Fruit fly (Drosophila melanogaster): ENCODE measurements around the gene CG31538.

CG31538 gene

dm6 chr3R:5249308-5249707, 28.3 kb downstream of the CG31538 start:
- no peak for TF ChIP-seq CG32121 (GFP tag; IDR thresholded peaks at IDR 0.05)

dm6 chr3R:5246950-5247349, 30.7 kb downstream of the CG31538 start:
- TF ChIP-seq CG17806 (tag; optimal IDR thresholded peaks at IDR 0.05) (no peak), CG13204 (GFP tag; optimal IDR thresholded peaks at IDR 0.05) (peak; percentile 2), CG9948 (tag; optimal IDR thresholded peaks at IDR 0.05) (no peak), EcR (GFP tag; optimal IDR thresholded peaks at IDR 0.05) (peak; percentile 85), CG34367 (tag; optimal IDR thresholded peaks at IDR 0.05) (no peak), Pif1A (GFP tag; optimal IDR thresholded peaks at IDR 0.05) (no peak), CG14655 (GFP tag; optimal IDR thresholded peaks at IDR 0.05) (no peak), rn (GFP tag; IDR thresholded peaks at IDR 0.05) (no peak), CG12605 (GFP tag; IDR thresholded peaks at IDR 0.05) (no peak), CG10348 (GFP tag; IDR thresholded peaks at IDR 0.05) (no peak), D1 (tag; optimal IDR thresholded peaks at IDR 0.05) (no peak), CG8159 (tag; optimal IDR thresholded peaks at IDR 0.05) (no peak), gl (tag; optimal IDR thresholded peaks at IDR 0.05) (no peak)

- TF ChIP-seq CG14655 (GFP tag; optimal IDR thresholded peaks at IDR 0.05) (no peak), CG9948 (tag; optimal IDR thresholded peaks at IDR 0.05) (no peak), CG13204 (GFP tag; optimal IDR thresholded peaks at IDR 0.05) (no peak), gl (tag; optimal IDR thresholded peaks at IDR 0.05) (no peak), Pif1A (GFP tag; optimal IDR thresholded peaks at IDR 0.05) (no peak), CG8301 (tag; optimal IDR thresholded peaks at IDR 0.05) (no peak), EcR (GFP tag; optimal IDR thresholded peaks at IDR 0.05) (no peak), CG8159 (tag; optimal IDR thresholded peaks at IDR 0.05) (no peak), CG34367 (tag; optimal IDR thresholded peaks at IDR 0.05) (no peak), D1 (tag; optimal IDR thresholded peaks at IDR 0.05) (no peak), fd96Ca (GFP tag; IDR thresholded peaks at IDR 0.05) (no peak)
Observed at dm6 chr3R:5240721-5241120, 36.9 kb downstream of the CG31538 start, which contains the start of gene CG33293. TSS of gene CG33293 (minus strand) at chr3R:5240735.

- TF ChIP-seq CG34367 (tag; optimal IDR thresholded peaks at IDR 0.05) (no peak), fd96Ca (GFP tag; IDR thresholded peaks at IDR 0.05) (no peak), CG10348 (GFP tag; IDR thresholded peaks at IDR 0.05) (no peak), EcR (GFP tag; optimal IDR thresholded peaks at IDR 0.05) (no peak)
Observed at dm6 chr3R:5237215-5237614, 40.4 kb downstream of the CG31538 start, which contains the start of gene rtp. TSS of gene rtp (minus strand) at chr3R:5237315.

- TF ChIP-seq fd96Ca (GFP tag; IDR thresholded peaks at IDR 0.05) (peak; percentile 60; the same call in 2 of the 3 replicates), CG15710 (tag; optimal IDR thresholded peaks at IDR 0.05) (peak; percentile 49), Ets98B (GFP tag; IDR thresholded peaks at IDR 0.05) (peak; percentile 29; the same call in 1 of the 2 replicates), CG17806 (tag; optimal IDR thresholded peaks at IDR 0.05) (peak; percentile 23), rn (GFP tag; IDR thresholded peaks at IDR 0.05) (peak; percentile 59; the same call in 1 of the 2 replicates), CG34367 (tag; optimal IDR thresholded peaks at IDR 0.05) (no peak), D1 (tag; optimal IDR thresholded peaks at IDR 0.05) (no peak), Pif1A (GFP tag; optimal IDR thresholded peaks at IDR 0.05) (no peak), CG4496 (GFP tag; IDR thresholded peaks at IDR 0.05) (peak; percentile 37; the same call in 1 of the 3 replicates), CG9948 (tag; optimal IDR thresholded peaks at IDR 0.05) (peak; percentile 2), CG8159 (tag; optimal IDR thresholded peaks at IDR 0.05) (peak; percentile 47), CG32121 (GFP tag; IDR thresholded peaks at IDR 0.05) (peak; percentile 25; the same call in 1 of the 2 replicates)
Observed at dm6 chr3R:5232197-5232607, 45.4 kb downstream of the CG31538 start, which contains the start of the genes Kat60 and Mms19. TSS of gene Kat60 (minus strand) at chr3R:5232209. TSS of gene Mms19 (plus strand) at chr3R:5232543.

dm6 chr3R:5231383-5232196, 46.0 kb downstream of the CG31538 start:
- TF ChIP-seq CG12605 (GFP tag; IDR thresholded peaks at IDR 0.05) = peak; percentile 47; the same call in 1 of the 2 replicates
- TF ChIP-seq CG34367 (tag; optimal IDR thresholded peaks at IDR 0.05) = no peak
- no peak for TF ChIP-seq gl (tag; optimal IDR thresholded peaks at IDR 0.05)
- no peak for TF ChIP-seq CG10348 (GFP tag; IDR thresholded peaks at IDR 0.05)
- no peak for TF ChIP-seq CG32121 (GFP tag; IDR thresholded peaks at IDR 0.05)
- no peak for TF ChIP-seq CG15710 (tag; optimal IDR thresholded peaks at IDR 0.05)
- TF ChIP-seq Pif1B (GFP tag; optimal IDR thresholded peaks at IDR 0.05) = no peak
- TF ChIP-seq CG13204 (GFP tag; optimal IDR thresholded peaks at IDR 0.05) = no peak
- TF ChIP-seq EcR (GFP tag; optimal IDR thresholded peaks at IDR 0.05) = no peak
- no peak for TF ChIP-seq CG14655 (GFP tag; optimal IDR thresholded peaks at IDR 0.05)
- no peak for TF ChIP-seq Pif1A (GFP tag; optimal IDR thresholded peaks at IDR 0.05)
- TF ChIP-seq Snoo (tag; optimal IDR thresholded peaks at IDR 0.05) = no peak
- TF ChIP-seq fd96Ca (GFP tag; IDR thresholded peaks at IDR 0.05) = peak; percentile 43; the same call in 1 of the 3 replicates
- no peak for TF ChIP-seq CG8159 (tag; optimal IDR thresholded peaks at IDR 0.05)
- TF ChIP-seq CG4496 (GFP tag; IDR thresholded peaks at IDR 0.05) = no peak
- no peak; the same call in 1 of the 2 replicates for TF ChIP-seq rn (GFP tag; IDR thresholded peaks at IDR 0.05)
- no peak for TF ChIP-seq CG8301 (tag; optimal IDR thresholded peaks at IDR 0.05)
- TF ChIP-seq Ets98B (GFP tag; IDR thresholded peaks at IDR 0.05) = no peak

All from whole organism, pupa.